Fruit fly (Drosophila melanogaster) whole organism, larva: Measurements from ENCODE around the gene La.
A peak's percentile ranks its signal among the peaks of the same experiment; 100 is the strongest.

Experiments used
- noc ChIP-seq: fragments of 200-800 bp; sonication (Bioruptor generic); optimal IDR thresholded peaks from 3 replicates; lab custom pipeline; 2019; ENCODE audit warnings: missing biosample characterization, mild to moderate bottlenecking, missing genetic modification characterization, moderate library complexity

Gene La

DNA sequence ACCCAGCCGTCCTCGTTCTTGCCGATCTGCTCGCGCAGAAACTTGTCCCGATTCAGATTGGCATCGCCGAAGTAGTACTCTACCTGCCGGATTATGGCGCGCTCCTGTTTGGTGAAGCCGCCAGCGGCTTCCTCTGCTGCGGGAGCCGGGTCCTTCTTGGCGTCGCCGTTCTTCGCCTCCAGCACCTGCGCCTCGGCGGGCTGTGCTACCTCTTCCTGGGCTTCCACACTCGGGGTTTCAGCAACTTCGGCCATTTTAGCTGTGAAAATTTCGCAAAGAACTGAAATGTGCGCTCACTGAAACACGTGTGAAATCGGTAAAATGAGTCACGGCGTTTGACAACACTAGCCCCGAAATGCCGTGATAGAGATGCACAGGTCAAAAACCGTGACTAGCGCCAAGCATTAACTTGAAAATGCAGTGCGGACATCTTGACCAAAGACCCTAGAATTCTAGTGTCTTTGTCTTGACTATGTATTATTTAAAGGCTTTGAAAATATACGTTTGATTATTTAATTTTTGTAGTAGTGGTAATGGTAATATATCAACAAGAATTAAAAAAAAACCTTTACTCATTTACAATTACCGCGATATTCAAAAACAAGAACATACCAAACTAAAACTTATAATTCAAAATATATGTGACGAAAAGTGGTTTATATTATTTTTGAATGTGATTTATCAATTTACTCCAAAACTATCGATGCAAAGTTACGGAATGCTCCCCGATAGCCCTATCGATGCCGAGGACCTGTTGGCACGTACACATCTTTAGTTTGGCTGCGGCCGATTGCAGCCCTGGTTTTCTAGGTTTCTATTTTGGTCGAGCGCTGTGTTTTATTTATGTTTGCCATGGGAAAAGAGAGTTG, at the start of gene La, which contains the start of gene RtGEF:
La (minus strand) TSS at position 342 of the 869 bp plus-strand sequence.
RtGEF (plus strand) TSS at position 764 of the 869 bp plus-strand sequence.
- no peak for TF ChIP-seq noc

DNA sequence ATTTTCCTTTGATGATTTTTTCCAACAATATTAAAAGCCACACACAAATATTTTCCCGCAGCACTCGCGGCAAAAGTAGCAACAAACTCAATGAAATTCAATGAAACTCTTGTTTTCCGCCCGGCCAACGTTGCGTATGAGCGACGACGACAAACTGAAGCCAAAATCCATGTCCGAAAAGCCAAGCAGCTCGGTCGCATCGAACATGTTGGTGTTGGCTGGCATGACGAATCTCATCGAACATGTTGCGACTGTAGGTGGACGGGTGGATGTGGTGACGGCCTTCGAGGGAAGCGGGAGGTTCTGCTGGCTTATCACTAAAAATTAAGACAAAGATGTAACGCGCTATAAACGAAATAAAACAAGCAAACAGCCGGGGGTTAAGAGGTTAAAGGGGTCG, 49.4 kb upstream of the La start:
- no peak for TF ChIP-seq noc

DNA sequence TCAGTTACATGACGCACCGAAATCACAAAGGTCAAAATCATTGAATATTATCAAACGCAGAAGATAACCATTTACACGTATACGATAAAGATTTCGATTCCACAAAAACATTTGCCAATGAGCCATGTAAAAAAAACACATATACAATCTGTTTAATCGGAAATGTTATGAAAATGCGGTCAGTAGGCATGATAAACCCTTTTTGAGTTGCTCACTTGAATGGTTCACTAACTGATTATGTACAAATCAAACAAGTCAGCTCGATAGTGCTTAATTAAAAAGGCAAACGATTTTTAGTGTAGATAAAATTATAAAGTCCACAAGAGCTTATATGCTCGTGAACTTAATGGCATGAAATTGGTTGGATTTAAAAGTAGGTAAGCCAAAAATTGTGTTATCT, 47.2 kb upstream of the La start:
- TF ChIP-seq noc, result no peak

DNA sequence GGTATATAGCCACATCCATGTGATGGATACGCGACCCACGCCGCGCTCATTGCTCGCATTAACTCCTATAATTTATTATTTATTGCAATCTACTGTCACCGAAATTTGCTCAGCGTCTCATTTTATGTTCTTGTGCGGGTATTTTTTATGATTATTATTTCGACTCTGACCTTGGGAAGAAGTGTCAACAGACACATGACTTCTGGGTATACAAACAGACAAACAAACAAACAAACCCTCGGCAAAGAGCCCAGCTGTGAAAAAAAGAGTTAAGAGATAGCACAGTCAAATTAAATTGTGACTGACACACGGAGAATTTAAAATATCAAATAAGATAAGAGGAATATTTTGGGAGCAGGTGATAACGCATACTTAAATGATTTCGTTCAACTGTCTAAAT, 40.2 kb upstream of the La start:
- TF ChIP-seq noc, result peak; percentile 65

DNA sequence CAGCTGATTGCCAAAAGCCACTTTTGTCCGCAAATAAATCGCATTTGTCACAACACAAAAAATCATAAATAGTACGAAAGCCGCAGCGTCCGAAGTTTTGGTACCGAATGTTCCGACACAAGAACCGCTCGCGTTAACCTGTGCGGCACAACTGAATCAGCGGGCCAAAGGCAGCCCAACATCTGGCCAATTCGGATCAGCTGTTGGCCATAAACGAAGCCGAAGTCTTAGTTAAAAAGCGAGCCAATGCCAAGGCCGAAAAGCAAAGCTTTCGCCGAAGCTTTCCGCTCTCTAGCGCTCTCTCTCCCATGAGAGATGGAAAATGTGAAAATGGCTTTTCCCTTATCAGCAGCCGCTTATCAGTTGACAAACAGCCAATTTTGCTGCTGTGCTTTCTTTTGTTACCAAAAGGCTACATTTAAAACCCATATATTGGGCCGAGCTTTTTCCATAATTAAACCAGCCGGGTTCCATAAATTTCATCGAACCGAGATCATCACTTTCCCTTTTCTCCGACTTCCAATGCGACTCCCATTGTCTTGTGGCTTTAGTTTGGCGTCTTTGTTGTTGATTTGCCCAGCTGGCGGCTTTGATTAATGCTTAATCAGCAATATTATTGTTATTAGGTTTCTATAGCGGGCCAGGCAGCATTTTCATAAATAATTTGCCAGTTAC, 32.5 kb upstream of the La start, which contains the start of gene CG16798:
CG16798 (minus strand) TSS at position 216 of the 675 bp plus-strand sequence.
- TF ChIP-seq noc, result no peak

DNA sequence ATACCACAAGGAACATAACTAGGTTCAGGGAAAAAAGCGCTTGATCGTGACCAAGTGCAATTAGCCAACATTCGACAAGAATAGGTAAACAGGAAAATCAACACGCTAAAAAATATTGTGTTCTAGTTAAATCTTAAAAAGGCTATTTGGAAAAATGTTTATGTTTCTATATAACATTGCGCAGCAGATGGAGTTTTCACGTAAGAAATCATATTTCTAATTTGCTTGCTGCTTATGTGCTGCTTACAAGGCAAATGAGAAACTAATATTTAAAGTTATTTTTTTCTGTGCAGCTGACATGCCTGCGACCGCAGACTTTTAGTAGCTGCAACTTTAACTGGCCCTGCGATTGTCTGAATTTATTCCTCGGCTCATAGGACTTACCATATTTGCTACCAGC, 31.5 kb upstream of the La start:
- TF ChIP-seq noc, result no peak

DNA sequence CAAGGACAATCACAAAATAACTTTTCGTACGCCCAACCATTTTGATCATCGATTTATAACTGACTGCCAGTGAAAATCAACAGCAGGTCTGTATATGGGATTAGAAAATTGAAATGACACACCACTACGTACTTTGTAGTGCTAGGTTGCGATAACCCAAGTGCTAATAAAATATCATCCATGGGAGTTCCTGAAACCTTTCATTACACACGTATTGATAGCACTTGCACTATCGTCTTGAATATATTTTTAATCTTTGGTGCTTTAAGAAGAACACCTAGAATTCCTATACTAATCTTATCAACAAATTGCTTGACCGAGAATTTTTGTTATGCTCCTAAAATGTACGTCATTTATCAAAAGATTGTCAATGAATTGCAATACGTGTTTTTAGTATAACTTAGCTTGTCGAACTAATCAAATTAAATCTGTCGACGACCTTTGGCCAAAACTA, 24.3 kb upstream of the La start, which contains the start of gene Ugt37A1:
Ugt37A1 (minus strand) TSS at position 51 of the 454 bp plus-strand sequence.
- no peak for TF ChIP-seq noc

DNA sequence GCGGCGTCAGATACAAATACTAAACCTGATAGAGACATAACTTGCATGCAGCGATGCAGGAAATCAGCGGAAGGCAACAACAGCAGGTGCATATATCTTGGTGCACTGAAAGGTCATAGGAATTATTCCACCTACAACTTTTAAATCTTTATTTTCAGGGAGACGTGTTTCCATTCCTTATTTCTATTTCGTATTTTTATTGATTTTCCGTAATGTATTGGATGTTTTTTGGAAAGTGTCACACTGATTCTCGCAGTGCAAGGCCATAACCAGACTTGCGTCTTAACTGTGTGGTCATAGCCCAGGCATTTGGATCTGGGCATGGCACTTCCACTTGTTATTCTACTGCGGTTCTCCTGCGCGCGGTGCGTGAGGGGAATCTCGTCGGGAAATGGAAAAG, 21.6 kb upstream of the La start:
- TF ChIP-seq noc, result no peak

DNA sequence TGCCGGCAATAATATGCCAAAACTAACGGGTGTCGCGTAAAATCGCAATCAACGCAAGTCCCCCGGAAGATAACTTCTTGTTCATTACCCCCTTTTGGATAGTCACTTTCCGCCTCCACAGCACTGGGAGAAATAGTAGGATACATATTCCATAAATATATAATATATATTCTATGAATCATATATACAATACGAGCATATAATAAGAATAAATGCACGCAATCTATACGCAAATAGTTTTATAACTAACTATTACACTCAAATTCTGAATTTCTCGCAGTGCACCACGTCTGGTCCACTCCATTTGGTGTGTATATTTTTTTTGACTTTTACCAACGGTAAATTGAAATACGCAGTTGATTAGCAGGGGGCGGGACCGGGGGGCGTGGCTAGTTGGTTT, 20.3 kb upstream of the La start:
- no peak for TF ChIP-seq noc

DNA sequence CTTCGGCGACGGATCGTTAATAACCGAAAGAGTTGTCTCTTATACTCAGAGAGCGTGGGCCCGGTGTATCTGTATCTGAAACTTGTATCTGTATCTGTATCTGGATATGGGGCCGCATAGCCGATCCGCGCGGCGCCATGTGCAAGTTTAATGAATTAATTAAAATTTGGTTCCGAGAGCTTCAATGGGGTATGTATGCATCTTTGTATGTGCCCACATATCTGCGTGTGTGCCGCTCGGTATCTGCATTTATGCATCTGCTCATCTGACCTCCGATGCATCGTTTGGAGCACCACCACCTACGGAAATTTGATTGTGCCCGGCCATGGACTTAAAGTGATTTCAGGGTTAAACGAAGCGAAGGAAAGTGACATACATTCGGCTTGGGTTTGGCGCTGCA, 2.9 kb upstream of the La start:
- TF ChIP-seq noc, result no peak

DNA sequence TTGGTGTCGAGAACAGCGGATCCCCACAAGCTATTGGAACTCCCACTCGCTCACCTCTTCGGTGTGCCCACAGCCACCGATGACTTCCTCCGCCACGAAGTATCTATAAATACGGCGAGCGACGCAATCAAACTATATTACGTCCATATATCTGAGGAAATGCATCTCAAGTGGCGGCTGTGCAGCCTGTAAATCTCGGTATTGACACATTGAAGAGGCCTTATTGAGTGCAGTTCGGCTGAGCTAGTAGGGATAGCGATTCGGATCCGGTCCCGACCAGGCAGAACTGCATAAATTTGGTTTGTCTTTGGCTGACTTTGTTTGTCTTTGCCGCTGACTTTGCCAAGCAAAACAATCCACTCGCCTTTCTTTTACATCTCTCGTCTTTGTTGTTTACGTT, 2.4 kb upstream of the La start:
- TF ChIP-seq noc, result no peak

DNA sequence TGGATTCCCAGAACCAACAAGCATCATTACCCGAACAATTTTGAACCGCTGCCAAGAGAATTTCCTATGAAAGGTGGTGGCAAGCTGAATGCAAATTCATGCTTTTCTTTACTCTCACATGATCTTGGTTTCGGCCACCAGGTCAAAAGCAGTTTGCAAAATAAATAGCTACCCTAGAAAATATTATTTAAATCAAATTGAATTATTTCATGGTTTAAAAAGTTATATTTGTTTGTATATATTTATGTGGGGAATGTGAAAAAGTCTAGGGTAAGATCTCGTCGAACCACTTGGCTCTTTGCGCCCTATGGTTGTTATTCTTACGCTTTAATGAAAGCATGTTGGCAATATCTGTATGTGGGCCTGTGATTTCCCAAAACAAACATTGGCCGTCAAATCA, 1.9 kb upstream of the La start:
- TF ChIP-seq noc, result no peak

DNA sequence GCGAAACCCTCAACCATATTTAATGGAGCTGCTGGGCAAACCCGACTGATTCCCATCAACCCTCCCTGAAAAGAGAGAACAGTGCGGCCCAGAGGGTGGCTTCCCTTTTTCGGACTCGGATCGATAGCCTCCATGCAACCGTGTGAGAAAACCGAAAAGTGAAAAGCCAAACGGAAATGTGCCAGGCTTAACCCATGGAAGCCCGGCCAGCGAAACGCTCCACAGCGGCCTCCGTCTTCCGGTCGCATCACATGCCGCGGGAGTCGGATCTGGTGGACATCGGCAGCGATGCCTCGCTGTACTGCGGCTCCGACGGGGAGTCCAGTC, 7.8 kb downstream of the La start:
- no peak for TF ChIP-seq noc

DNA sequence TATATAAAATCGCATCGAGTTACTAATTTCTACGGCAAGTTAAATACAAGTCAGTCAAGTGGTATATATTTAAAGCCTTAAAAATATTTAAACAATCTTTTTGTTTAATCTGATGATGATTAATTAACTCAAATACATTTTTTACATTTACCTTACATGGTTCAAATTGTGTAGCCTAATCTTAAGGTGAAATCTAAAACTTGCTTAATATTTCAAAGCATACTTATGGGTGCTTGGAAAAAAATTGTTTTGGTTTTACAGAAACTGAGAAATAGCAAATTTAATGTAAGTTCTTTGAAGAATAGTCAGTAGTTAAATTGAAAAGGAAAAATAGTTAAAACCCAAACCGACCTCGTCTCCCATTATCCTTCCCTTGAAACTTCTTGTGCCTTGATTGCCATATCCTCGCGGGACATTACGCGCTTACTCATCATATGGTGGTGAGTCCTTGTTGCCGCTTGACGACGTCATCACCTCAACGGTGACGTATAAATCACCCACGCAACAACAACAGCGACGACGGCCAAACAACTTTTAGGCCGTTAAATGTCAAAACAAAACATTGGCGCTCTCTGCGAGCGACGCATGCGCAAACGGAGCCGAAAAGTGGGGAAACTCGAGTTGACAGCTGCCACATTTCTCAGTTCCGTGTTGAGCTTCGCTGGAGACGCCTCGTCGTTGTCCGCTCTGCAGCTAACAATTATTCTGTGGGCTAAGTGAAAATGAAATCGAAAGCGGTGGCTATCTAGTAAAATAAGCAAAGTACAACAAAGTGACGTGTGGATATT, 8.4 kb downstream of the La start:
- TF ChIP-seq noc, result no peak

DNA sequence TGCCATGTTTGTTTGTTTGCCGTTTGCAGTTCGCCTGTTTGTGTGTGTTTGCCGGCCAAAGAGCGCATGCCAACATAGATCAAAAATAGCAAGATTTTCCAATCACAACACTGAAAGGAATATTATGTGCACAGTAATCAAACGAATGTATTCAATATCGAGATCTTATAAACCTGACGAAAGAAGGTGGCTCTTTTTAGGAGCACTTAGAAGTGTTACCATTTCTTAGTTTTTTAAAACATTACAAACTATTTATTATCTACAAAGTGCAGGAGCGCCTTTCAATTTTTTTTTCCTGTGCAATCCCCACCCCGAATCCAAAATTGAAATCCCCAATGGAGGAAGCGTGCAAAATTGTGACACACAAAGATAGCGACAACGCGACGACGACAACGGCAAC, 9.2 kb downstream of the La start:
- no peak for TF ChIP-seq noc

DNA sequence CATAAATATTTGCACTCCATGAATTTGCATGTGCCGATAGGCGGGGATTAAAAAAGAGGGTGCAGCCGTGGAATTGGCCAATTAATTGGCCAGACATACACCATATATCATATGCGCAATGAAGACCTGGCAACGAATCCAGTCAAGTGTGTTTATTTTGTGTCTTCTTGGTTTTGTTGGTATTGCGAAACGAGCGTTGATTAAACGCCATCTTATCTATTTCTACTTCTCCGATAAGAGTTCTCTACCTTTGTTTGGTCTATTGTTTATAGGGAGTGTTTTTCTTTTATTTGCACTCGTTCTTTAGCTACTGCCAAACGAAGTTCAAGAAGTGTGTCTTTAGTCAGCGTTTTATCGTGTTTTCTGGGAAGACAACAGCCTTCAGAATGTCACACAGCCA, 12.0 kb downstream of the La start:
- TF ChIP-seq noc, result peak; percentile 41

DNA sequence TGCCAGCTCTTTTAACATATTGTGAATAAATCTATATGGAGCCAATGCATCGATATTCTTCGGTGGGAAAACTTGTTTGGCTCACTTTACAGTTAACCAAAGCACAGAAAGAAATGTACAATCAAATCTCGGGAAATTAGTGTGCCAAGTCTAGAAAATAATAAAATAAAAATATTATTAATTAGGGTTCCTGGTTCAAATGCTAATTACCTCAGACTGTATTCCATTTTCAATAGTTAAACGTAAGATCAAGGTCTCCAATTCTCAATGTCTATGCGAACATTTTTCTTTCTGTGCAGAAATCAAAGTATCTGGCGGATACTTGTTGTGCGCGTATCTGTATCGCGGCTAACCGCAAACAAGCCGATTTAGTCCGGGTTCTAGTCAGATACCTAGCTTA, 14.9 kb downstream of the La start:
- no peak for TF ChIP-seq noc
